Comparison of ENCODE assay signal across 4 fruit fly cellular contexts in genomic region chr3R:22368077-22368776, dm6.
A peak's percentile ranks its signal among the peaks of the same experiment; 100 is the strongest.
TF ChIP-seq lines count a peak whose summit lies in the region.

No protein-coding gene starts in this region.

- TF ChIP-seq CTCF in whole organism, embryonic (GFP tag; optimal IDR thresholded peaks at IDR 0.05; lab: Kevin White, UChicago), result no peak

TF ChIP-seq in whole organism, adult, 20 proteins besides CTCF, POLR2A, EP300 and RAD21:
- TF ChIP-seq cic (GFP tag; optimal IDR thresholded peaks at IDR 0.05; lab: Kevin White, UChicago), result peak; percentile 83
- peak; percentile 60 for TF ChIP-seq kay (GFP tag; lab: Kevin White, UChicago; ENCODE audit: borderline replicate concordance)
- TF ChIP-seq Mnt (GFP tag; optimal IDR thresholded peaks at IDR 0.05; lab: Kevin White, UChicago), result no peak
- TF ChIP-seq CG33017 (tag; optimal IDR thresholded peaks at IDR 0.05; lab: Kevin White, UChicago), result peak; percentile 26
- TF ChIP-seq CG11617 (GFP tag; optimal IDR thresholded peaks at IDR 0.05; lab: Kevin White, UChicago), result peak; percentile 22
- TF ChIP-seq CG7045 (GFP tag; optimal IDR thresholded peaks at IDR 0.05; lab: Kevin White, UChicago), result peak; percentile 24

TF ChIP-seq in whole organism, embryonic, 481 proteins besides CTCF, POLR2A, EP300 and RAD21 (continues in another document):
- peak; percentile 96 for TF ChIP-seq Blimp-1 (GFP tag; optimal IDR thresholded peaks at IDR 0.05; lab: Kevin White, UChicago)
- no peak for TF ChIP-seq crc (GFP tag; optimal IDR thresholded peaks at IDR 0.05; lab: Kevin White, UChicago)
- TF ChIP-seq CG4617 (GFP tag; optimal IDR thresholded peaks at IDR 0.05; lab: Kevin White, UChicago; ENCODE audit: borderline replicate concordance), result no peak
- peak; percentile 9 for TF ChIP-seq Nf-YC (tag; optimal IDR thresholded peaks at IDR 0.05; lab: Kevin White, UChicago)
- TF ChIP-seq CG2120 (GFP tag; optimal IDR thresholded peaks at IDR 0.05; lab: Kevin White, UChicago), result no peak
- peak; percentile 39 for TF ChIP-seq exex (tag; optimal IDR thresholded peaks at IDR 0.05; lab: Kevin White, UChicago)
- 0 out of 3 replicates have a peak, but pooled peaks have one; percentile 11 for TF ChIP-seq mld (GFP tag; IDR thresholded peaks at IDR 0.05; lab: Robert Waterston, UW; ENCODE audit: partially characterized antibody)
- 0 out of 4 replicates have a peak, but pooled peaks have one; percentile 42 for TF ChIP-seq chinmo (GFP tag; IDR thresholded peaks at IDR 0.05; lab: Robert Waterston, UW; ENCODE audit: partially characterized antibody)
- TF ChIP-seq Hr78 (GFP tag; optimal IDR thresholded peaks at IDR 0.05; lab: Kevin White, UChicago), result no peak
- TF ChIP-seq CG7786 (GFP tag; optimal IDR thresholded peaks at IDR 0.05; lab: Kevin White, UChicago), result no peak
- TF ChIP-seq CG14710 (tag; optimal IDR thresholded peaks at IDR 0.05; lab: Kevin White, UChicago), result peak; percentile 25
- TF ChIP-seq CG34376 (GFP tag; optimal IDR thresholded peaks at IDR 0.05; lab: Kevin White, UChicago), result peak; percentile 54
- peak; percentile 11 for TF ChIP-seq cg (GFP tag; optimal IDR thresholded peaks at IDR 0.05; lab: Kevin White, UChicago)
- no peak for TF ChIP-seq CG10543 (GFP tag; optimal IDR thresholded peaks at IDR 0.05; lab: Kevin White, UChicago)
- no peak for TF ChIP-seq crol (GFP tag; IDR thresholded peaks at IDR 0.05; lab: Robert Waterston, UW)
- no peak for TF ChIP-seq CG2712 (tag; optimal IDR thresholded peaks at IDR 0.05; lab: Kevin White, UChicago)
- TF ChIP-seq CG7987 (GFP tag; optimal IDR thresholded peaks at IDR 0.05; lab: Kevin White, UChicago), result peak; percentile 98
- no peak for TF ChIP-seq CG12299 (tag; optimal IDR thresholded peaks at IDR 0.05; lab: Kevin White, UChicago)
- TF ChIP-seq CG4707 (GFP tag; optimal IDR thresholded peaks at IDR 0.05; lab: Kevin White, UChicago), result peak; percentile 97
- TF ChIP-seq CG12071 (GFP tag; optimal IDR thresholded peaks at IDR 0.05; lab: Kevin White, UChicago), result peak; percentile 8
- no peak for TF ChIP-seq danr (GFP tag; IDR thresholded peaks at IDR 0.05; lab: Robert Waterston, UW)
- TF ChIP-seq Scr (GFP tag; IDR thresholded peaks at IDR 0.05; lab: Robert Waterston, UW; ENCODE audit: partially characterized antibody), result peak; percentile 67
- TF ChIP-seq p53 (GFP tag; optimal IDR thresholded peaks at IDR 0.05; lab: Kevin White, UChicago), result no peak
- TF ChIP-seq ewg (GFP tag; optimal IDR thresholded peaks at IDR 0.05; lab: Kevin White, UChicago), result peak; percentile 92
- 0 out of 2 replicates have a peak, but pooled peaks have one; percentile 3 for TF ChIP-seq Doc2 (GFP tag; IDR thresholded peaks at IDR 0.05; lab: Robert Waterston, UW)
- TF ChIP-seq CG10565 (GFP tag; optimal IDR thresholded peaks at IDR 0.05; lab: Kevin White, UChicago), result no peak
- TF ChIP-seq CG6272 (GFP tag; IDR thresholded peaks at IDR 0.05; lab: Robert Waterston, UW), result no peak

TF ChIP-seq in whole organism, prepupa, 60 proteins besides CTCF, POLR2A, EP300 and RAD21:
- TF ChIP-seq cyc (GFP tag; optimal IDR thresholded peaks at IDR 0.05; lab: Kevin White, UChicago) (no peak), fd85E (GFP tag; optimal IDR thresholded peaks at IDR 0.05; lab: Kevin White, UChicago) (no peak), Blimp-1 (GFP tag; optimal IDR thresholded peaks at IDR 0.05; lab: Kevin White, UChicago) (peak; percentile 66), CG15336 (GFP tag; IDR thresholded peaks at IDR 0.05; lab: Robert Waterston, UW) (peak; percentile 33; the same call in 1 of the 2 replicates), CG7368 (GFP tag; optimal IDR thresholded peaks at IDR 0.05; lab: Kevin White, UChicago) (no peak), Lpt (GFP tag; optimal IDR thresholded peaks at IDR 0.05; lab: Kevin White, UChicago) (no peak), Gug (GFP tag; IDR thresholded peaks at IDR 0.05; lab: Robert Waterston, UW) (no peak), CG6276 (GFP tag; optimal IDR thresholded peaks at IDR 0.05; lab: Kevin White, UChicago) (no peak), CG11762 (GFP tag; optimal IDR thresholded peaks at IDR 0.05; lab: Kevin White, UChicago; ENCODE audit: insufficient read depth) (peak; percentile 1), eg (GFP tag; IDR thresholded peaks at IDR 0.05; lab: Robert Waterston, UW) (peak; percentile 7; the same call in 2 of the 3 replicates), OdsH (GFP tag; optimal IDR thresholded peaks at IDR 0.05; lab: Kevin White, UChicago) (no peak), svp (GFP tag; lab: Kevin White, UChicago) (peak; percentile 83), Ets21C (GFP tag; optimal IDR thresholded peaks at IDR 0.05; lab: Kevin White, UChicago) (no peak), Hr39 (GFP tag; optimal IDR thresholded peaks at IDR 0.05; lab: Kevin White, UChicago) (peak; percentile 32), vri (GFP tag; optimal IDR thresholded peaks at IDR 0.05; lab: Kevin White, UChicago) (peak; percentile 83), CG6163 (GFP tag; IDR thresholded peaks at IDR 0.05; lab: Robert Waterston, UW) (peak; percentile 30; the same call in 2 of the 3 replicates), dsx (GFP tag; optimal IDR thresholded peaks at IDR 0.05; lab: Kevin White, UChicago; ENCODE audit: poor library complexity, severe bottlenecking) (no peak)

TF ChIP-seq in whole organism, pupa, 21 proteins besides CTCF, POLR2A, EP300 and RAD21:
- TF ChIP-seq CG9948 (tag; optimal IDR thresholded peaks at IDR 0.05; lab: Kevin White, UChicago) (no peak), CG13204 (GFP tag; optimal IDR thresholded peaks at IDR 0.05; lab: Kevin White, UChicago) (no peak), CG32121 (GFP tag; IDR thresholded peaks at IDR 0.05; lab: Robert Waterston, UW) (peak; percentile 20; the same call in 1 of the 2 replicates), gl (tag; optimal IDR thresholded peaks at IDR 0.05; lab: Kevin White, UChicago) (no peak), CG8301 (tag; optimal IDR thresholded peaks at IDR 0.05; lab: Kevin White, UChicago) (no peak), Pif1B (GFP tag; optimal IDR thresholded peaks at IDR 0.05; lab: Kevin White, UChicago) (no peak), CG12605 (GFP tag; IDR thresholded peaks at IDR 0.05; lab: Robert Waterston, UW) (no peak), CG34367 (tag; optimal IDR thresholded peaks at IDR 0.05; lab: Kevin White, UChicago) (no peak), CG10348 (GFP tag; IDR thresholded peaks at IDR 0.05; lab: Robert Waterston, UW) (no peak), Snoo (tag; optimal IDR thresholded peaks at IDR 0.05; lab: Kevin White, UChicago) (no peak), rn (GFP tag; IDR thresholded peaks at IDR 0.05; lab: Robert Waterston, UW) (no peak), D1 (tag; optimal IDR thresholded peaks at IDR 0.05; lab: Kevin White, UChicago) (no peak), CG8159 (tag; optimal IDR thresholded peaks at IDR 0.05; lab: Kevin White, UChicago) (no peak), fd96Ca (GFP tag; IDR thresholded peaks at IDR 0.05; lab: Robert Waterston, UW) (peak; percentile 30; the same call in 1 of the 3 replicates), CG14655 (GFP tag; optimal IDR thresholded peaks at IDR 0.05; lab: Kevin White, UChicago) (no peak), EcR (GFP tag; optimal IDR thresholded peaks at IDR 0.05; lab: Kevin White, UChicago) (peak; percentile 71), Pif1A (GFP tag; optimal IDR thresholded peaks at IDR 0.05; lab: Kevin White, UChicago) (no peak), CG17806 (tag; optimal IDR thresholded peaks at IDR 0.05; lab: Kevin White, UChicago) (no peak), CG15710 (tag; optimal IDR thresholded peaks at IDR 0.05; lab: Kevin White, UChicago) (no peak), Ets98B (GFP tag; IDR thresholded peaks at IDR 0.05; lab: Robert Waterston, UW) (no peak; the same call in 1 of the 2 replicates), CG4496 (GFP tag; IDR thresholded peaks at IDR 0.05; lab: Robert Waterston, UW) (peak; percentile 85)
TF ChIP-seq in whole organism, pupa: peak in this region for 4.
